Worm (Caenorhabditis elegans) whole organism, young adult: ENCODE results near the gene T06E6.1.

Experiments used
- B0019.2 ChIP-seq: fragments of 200-800 bp; sonication (Bioruptor generic); conservative IDR thresholded peaks from 2 replicates; pipeline ENCODE4 v1.3.6; 2022; ENCODE audit warnings: missing genetic modification reagents, missing genetic modification characterization, missing compliant biosample characterization
- B0261.1 ChIP-seq: sonication (generic microtip); optimal IDR thresholded peaks from 2 replicates; lab custom pipeline; 2016; ENCODE audit warnings: mild to moderate bottlenecking, missing genetic modification characterization, moderate library complexity, missing compliant biosample characterization
- F10E7.11 ChIP-seq: sonication (generic microtip); optimal IDR thresholded peaks from 2 replicates; lab custom pipeline; 2017; ENCODE audit warnings: mild to moderate bottlenecking, missing genetic modification characterization, moderate library complexity, missing compliant biosample characterization
- F23B12.7 ChIP-seq: sonication (generic microtip); optimal IDR thresholded peaks from 2 replicates; lab custom pipeline; 2017; ENCODE audit warnings: missing genetic modification characterization, mild to moderate bottlenecking, missing compliant biosample characterization, antibody characterized with exemption, moderate library complexity; ENCODE audit not compliant: insufficient read depth
- F33H1.4 ChIP-seq: fragments of 200-800 bp; sonication (Bioruptor generic); IDR thresholded peaks from 2 replicates; pipeline ENCODE4 v1.3.6; 2022; ENCODE audit warnings: missing genetic modification reagents, missing genetic modification characterization, missing compliant biosample characterization
- F37B4.10 ChIP-seq: fragments of 200-800 bp; sonication (Bioruptor generic); IDR thresholded peaks from 2 replicates; pipeline ENCODE4 v1.3.6; 2022; ENCODE audit warnings: missing genetic modification characterization, missing compliant biosample characterization
- F39B2.1 ChIP-seq: fragments of 200-800 bp; sonication (Bioruptor generic); IDR thresholded peaks from 2 replicates; pipeline ENCODE4 v1.3.6; 2022; ENCODE audit warnings: missing genetic modification reagents, missing genetic modification characterization, missing compliant biosample characterization
- F49E8.2 ChIP-seq: sonication (generic microtip); optimal IDR thresholded peaks from 3 replicates; lab custom pipeline; 2017; ENCODE audit warnings: missing genetic modification characterization, mild to moderate bottlenecking, missing compliant biosample characterization, antibody characterized with exemption, moderate library complexity; ENCODE audit not compliant: insufficient read depth
- F57C9.4 ChIP-seq: sonication (generic microtip); optimal IDR thresholded peaks from 2 replicates; lab custom pipeline; 2017; ENCODE audit warnings: mild to moderate bottlenecking, missing genetic modification characterization, missing compliant biosample characterization
- Y53G8AR.9 ChIP-seq: fragments of 200-800 bp; sonication (Bioruptor generic); conservative IDR thresholded peaks from 2 replicates; pipeline ENCODE4 v1.3.6; 2022; ENCODE audit warnings: missing genetic modification reagents, missing genetic modification characterization, missing compliant biosample characterization
- athp-1 ChIP-seq: sonication (generic microtip); optimal IDR thresholded peaks from 2 replicates; lab custom pipeline; 2017; ENCODE audit warnings: mild to moderate bottlenecking, missing genetic modification characterization, missing compliant biosample characterization
- attf-3 ChIP-seq: fragments of 200-800 bp; sonication (Bioruptor generic); conservative IDR thresholded peaks from 2 replicates; pipeline ENCODE4 v1.3.6; 2022; ENCODE audit warnings: missing genetic modification reagents, missing genetic modification characterization, missing compliant biosample characterization
- bed-1 ChIP-seq: fragments of 200-800 bp; sonication (Bioruptor generic); IDR thresholded peaks from 2 replicates; pipeline ENCODE4 v1.3.6; 2022; ENCODE audit warnings: missing genetic modification reagents, missing genetic modification characterization, missing compliant biosample characterization
- bed-2 ChIP-seq: fragments of 200-800 bp; sonication (Bioruptor generic); IDR thresholded peaks from 2 replicates; pipeline ENCODE4 v1.3.6; 2022; ENCODE audit warnings: missing genetic modification reagents, missing genetic modification characterization, missing compliant biosample characterization
- ceh-27 ChIP-seq: fragments of 200-800 bp; sonication (Bioruptor generic); optimal IDR thresholded peaks from 2 replicates; lab custom pipeline; 2018; ENCODE audit warnings: mild to moderate bottlenecking, missing genetic modification characterization, moderate library complexity, missing compliant biosample characterization
- ceh-91 ChIP-seq: fragments of 200-800 bp; sonication (Bioruptor generic); IDR thresholded peaks from 2 replicates; pipeline ENCODE4 v1.3.6; 2022; ENCODE audit warnings: missing genetic modification reagents, missing genetic modification characterization, missing compliant biosample characterization
- chd-7 ChIP-seq: sonication (generic microtip); optimal IDR thresholded peaks from 2 replicates; lab custom pipeline; 2016; ENCODE audit warnings: mild to moderate bottlenecking, missing genetic modification characterization, moderate library complexity, missing compliant biosample characterization
- dpl-1 ChIP-seq: fragments of 150-350 bp; optimal IDR thresholded peaks from 2 replicates; lab custom pipeline; 2014; ENCODE audit warnings: missing biosample characterization, missing genetic modification reagents, missing genetic modification characterization
- efl-1 ChIP-seq: fragments of 150-350 bp; optimal IDR thresholded peaks from 2 replicates; lab custom pipeline; 2014; ENCODE audit warnings: missing biosample characterization, missing genetic modification reagents, missing genetic modification characterization
- ets-4 ChIP-seq: fragments of 200-800 bp; sonication (Bioruptor generic); optimal IDR thresholded peaks from 2 replicates; lab custom pipeline; 2018; ENCODE audit warnings: mild to moderate bottlenecking, missing genetic modification characterization, missing compliant biosample characterization
- gei-17 ChIP-seq: fragments of 200-800 bp; sonication (Bioruptor generic); optimal IDR thresholded peaks from 2 replicates; lab custom pipeline; 2018; ENCODE audit warnings: mild to moderate bottlenecking, missing genetic modification characterization, missing compliant biosample characterization
- hlh-12 ChIP-seq: sonication (generic microtip); optimal IDR thresholded peaks from 2 replicates; lab custom pipeline; 2016; ENCODE audit warnings: missing genetic modification characterization, missing compliant biosample characterization
- hmg-1.2 ChIP-seq: fragments of 200-800 bp; sonication (Bioruptor generic); IDR thresholded peaks from 2 replicates; pipeline ENCODE4 v1.3.6; 2022; ENCODE audit warnings: missing genetic modification reagents, missing genetic modification characterization, missing compliant biosample characterization
- hrde-1 ChIP-seq: sonication (generic microtip); optimal IDR thresholded peaks from 2 replicates; lab custom pipeline; 2016; ENCODE audit warnings: missing genetic modification characterization, mild to moderate bottlenecking, missing compliant biosample characterization, moderate library complexity, missing genotype, missing genetic modification reagents, borderline replicate concordance
- lin-35 ChIP-seq, 3 experiments: fragments of 150-350 bp in 2 of 3; sonication (generic microtip) in 1 of 3; optimal IDR thresholded peaks; 2 replicates each; lab custom pipeline; 2014 to 2018; ENCODE audit warnings: missing biosample characterization in 3 of 3, missing genetic modification characterization in 3 of 3, missing genetic modification reagents in 3 of 3
- lin-54 ChIP-seq: fragments of 200-800 bp; sonication (Bioruptor generic); optimal IDR thresholded peaks from 2 replicates; lab custom pipeline; 2018; ENCODE audit warnings: mild to moderate bottlenecking, missing genetic modification characterization, missing compliant biosample characterization
- lsl-1 ChIP-seq: fragments of 200-800 bp; sonication (Bioruptor generic); optimal IDR thresholded peaks from 2 replicates; lab custom pipeline; 2018; ENCODE audit warnings: mild to moderate bottlenecking, missing genetic modification characterization, moderate library complexity, missing compliant biosample characterization
- lsy-27 ChIP-seq: sonication (generic microtip); optimal IDR thresholded peaks from 2 replicates; lab custom pipeline; 2017; ENCODE audit warnings: missing genetic modification characterization, mild to moderate bottlenecking, missing compliant biosample characterization, antibody characterized with exemption, missing genotype, borderline replicate concordance; ENCODE audit not compliant: insufficient read depth
- madf-6 ChIP-seq: fragments of 200-800 bp; sonication (Bioruptor generic); IDR thresholded peaks from 2 replicates; pipeline ENCODE4 v1.3.6; 2022; ENCODE audit warnings: missing genetic modification reagents, missing genetic modification characterization, missing compliant biosample characterization
- madf-8 ChIP-seq: fragments of 200-800 bp; sonication (Bioruptor generic); conservative IDR thresholded peaks from 2 replicates; pipeline ENCODE4 v1.3.6; 2022; ENCODE audit warnings: missing genetic modification reagents, missing genetic modification characterization, missing compliant biosample characterization
- mcd-1 ChIP-seq: fragments of 200-800 bp; sonication (Bioruptor generic); IDR thresholded peaks from 2 replicates; pipeline ENCODE4 v1.3.6; 2022; ENCODE audit warnings: missing genetic modification reagents, missing genetic modification characterization, missing compliant biosample characterization
- nfya-2 ChIP-seq: fragments of 200-800 bp; sonication (Bioruptor generic); IDR thresholded peaks from 2 replicates; pipeline ENCODE4 v1.3.6; 2022; ENCODE audit warnings: missing genetic modification reagents, missing genetic modification characterization, missing compliant biosample characterization
- nhr-27 ChIP-seq: fragments of 200-800 bp; sonication (Bioruptor generic); optimal IDR thresholded peaks from 2 replicates; lab custom pipeline; 2018; ENCODE audit warnings: mild to moderate bottlenecking, missing genetic modification characterization, moderate library complexity, missing compliant biosample characterization
- nhr-80 ChIP-seq: sonication (generic microtip); optimal IDR thresholded peaks from 2 replicates; lab custom pipeline; 2016; ENCODE audit warnings: missing genetic modification characterization, missing compliant biosample characterization
- pbrm-1 ChIP-seq: fragments of 200-800 bp; sonication (Bioruptor generic); IDR thresholded peaks from 2 replicates; pipeline ENCODE4 v1.3.6; 2022; ENCODE audit warnings: missing genetic modification reagents, missing genetic modification characterization, missing compliant biosample characterization
- pha-4 ChIP-seq: fragments of 150-350 bp; sonication (generic microtip); optimal IDR thresholded peaks from 2 replicates; lab custom pipeline; 2014; ENCODE audit warnings: missing biosample characterization, missing genetic modification reagents, missing genetic modification characterization
- rcor-1 ChIP-seq: fragments of 200-800 bp; sonication (Bioruptor generic); IDR thresholded peaks from 2 replicates; pipeline ENCODE4 v1.3.6; 2022; ENCODE audit warnings: missing genetic modification reagents, missing genetic modification characterization, missing compliant biosample characterization
- repo-1 ChIP-seq: sonication (generic microtip); optimal IDR thresholded peaks from 2 replicates; lab custom pipeline; 2017; ENCODE audit warnings: mild to moderate bottlenecking, missing genetic modification characterization, missing compliant biosample characterization
- rpc-1 ChIP-seq, 2 experiments: fragments of 150-350 bp in 1 of 2; sonication (generic microtip) in 1 of 2; optimal IDR thresholded peaks; 2 replicates each; lab custom pipeline; 2014 to 2018; ENCODE audit warnings: missing biosample characterization in 1 of 2, missing genetic modification characterization in 1 of 2, missing genetic modification reagents in 1 of 2, missing genotype in 1 of 2
- sea-2 ChIP-seq: fragments of 200-800 bp; sonication (Bioruptor generic); IDR thresholded peaks from 2 replicates; pipeline ENCODE4 v1.3.6; 2022; ENCODE audit warnings: missing genetic modification characterization, missing compliant biosample characterization
- snpc-3.4 ChIP-seq: sonication (generic microtip); optimal IDR thresholded peaks from 2 replicates; lab custom pipeline; 2017; ENCODE audit warnings: missing genetic modification characterization, mild to moderate bottlenecking, missing compliant biosample characterization, antibody characterized with exemption, moderate library complexity, missing genotype, missing genetic modification reagents
- snpc-4 ChIP-seq, 5 experiments: fragments of 150-350 bp in 1 of 5; sonication (generic microtip) in 4 of 5; optimal IDR thresholded peaks; 2 replicates each; lab custom pipeline; 2014 to 2018; ENCODE audit warnings: missing genetic modification characterization in 5 of 5, missing biosample characterization in 3 of 5, antibody characterized with exemption in 2 of 5, mild to moderate bottlenecking in 2 of 5, missing compliant biosample characterization in 2 of 5, missing genotype in 2 of 5, moderate library complexity in 2 of 5, missing genetic modification reagents in 1 of 5
- tbp1 ChIP-seq: fragments of 200-800 bp; sonication (Bioruptor generic); optimal IDR thresholded peaks from 2 replicates; lab custom pipeline; 2018; ENCODE audit warnings: mild to moderate bottlenecking, missing genetic modification characterization, missing compliant biosample characterization
- tlf-1 ChIP-seq: fragments of 200-800 bp; sonication (Bioruptor generic); optimal IDR thresholded peaks from 2 replicates; lab custom pipeline; 2018; ENCODE audit warnings: mild to moderate bottlenecking, missing genetic modification characterization, missing compliant biosample characterization
- unc-130 ChIP-seq: sonication (generic microtip); optimal IDR thresholded peaks from 2 replicates; lab custom pipeline; 2016; ENCODE audit warnings: missing genetic modification reagents, missing genetic modification characterization, missing compliant biosample characterization
- xnd-1 ChIP-seq: sonication (generic microtip); optimal IDR thresholded peaks from 2 replicates; lab custom pipeline; 2016; ENCODE audit warnings: missing genotype, missing genetic modification reagents, missing genetic modification characterization, missing compliant biosample characterization
- ztf-18 ChIP-seq: sonication (generic microtip); optimal IDR thresholded peaks from 2 replicates; lab custom pipeline; 2016; ENCODE audit warnings: missing genotype, mild to moderate bottlenecking, missing genetic modification characterization, missing compliant biosample characterization

Gene T06E6.1

ce11 chrV:15395347-15395746, 586 bp upstream of the T06E6.1 start, which contains the start of gene cyb-3:
TSS of gene cyb-3 (plus strand) at chrV:15395696.
- TF ChIP-seq madf-8 (GFP tag; lab: Robert Waterston, UW) (peak; percentile 92), ceh-27 (GFP tag; lab: Kevin White, UChicago) (no peak), efl-1 (GFP tag; lab: Kevin White, UChicago) (peak; percentile 95), B0019.2 (GFP tag; lab: Robert Waterston, UW) (peak; percentile 80), dpl-1 (GFP tag; lab: Kevin White, UChicago) (peak; percentile 85), madf-6 (GFP tag; lab: Robert Waterston, UW) (peak; percentile 95), snpc-4 (GFP tag; optimal IDR thresholded peaks at IDR 0.05; lab: Kevin White, UChicago) (peak; percentile 1), snpc-4 (tag; optimal IDR thresholded peaks at IDR 0.05; lab: Kevin White, UChicago) (peak in 1 of 4 experiments; percentile 53), F39B2.1 (GFP tag; lab: Robert Waterston, UW) (no peak), lin-35 (GFP tag; optimal IDR thresholded peaks at IDR 0.05; lab: Kevin White, UChicago) (peak in 1 of 3 experiments; percentile 69), F10E7.11 (tag; lab: Kevin White, UChicago) (no peak), rcor-1 (GFP tag; lab: Robert Waterston, UW) (peak; percentile 59; the same call in 1 of the 2 replicates), athp-1 (peak; percentile 7), nfya-2 (GFP tag; lab: Robert Waterston, UW) (no peak), hlh-12 (tag; lab: Kevin White, UChicago) (no peak), lsl-1 (peak; percentile 82), nhr-80 (no peak), F37B4.10 (GFP tag; lab: Robert Waterston, UW) (no peak), F33H1.4 (GFP tag; lab: Robert Waterston, UW) (peak; percentile 71), chd-7 (no peak), F57C9.4 (no peak), lsy-27 (tag; lab: Kevin White, UChicago) (no peak), B0261.1 (tag; lab: Kevin White, UChicago) (peak; percentile 18), pbrm-1 (GFP tag; lab: Robert Waterston, UW) (peak; percentile 28; the same call in 1 of the 2 replicates), mcd-1 (GFP tag; lab: Robert Waterston, UW) (peak; percentile 84), Y53G8AR.9 (0 out of 2 replicates have a peak, but pooled peaks have one; percentile 24), ets-4 (GFP tag; lab: Kevin White, UChicago) (no peak), lin-54 (GFP tag; lab: Kevin White, UChicago) (peak; percentile 75), snpc-3.4 (peak; percentile 68), gei-17 (no peak), pha-4 (no peak), attf-3 (GFP tag; lab: Robert Waterston, UW) (no peak), repo-1 (no peak), tbp1 (GFP tag; lab: Kevin White, UChicago) (peak; percentile 53), unc-130 (GFP tag; lab: Kevin White, UChicago) (peak; percentile 36), hrde-1 (tag; lab: Kevin White, UChicago) (no peak), sea-2 (GFP tag; lab: Robert Waterston, UW) (no peak), xnd-1 (tag; lab: Kevin White, UChicago) (peak; percentile 82), bed-1 (GFP tag; lab: Robert Waterston, UW) (no peak), F23B12.7 (tag; lab: Kevin White, UChicago) (no peak), F49E8.2 (peak; percentile 80), ztf-18 (tag; lab: Kevin White, UChicago) (peak; percentile 20), bed-2 (GFP tag; lab: Robert Waterston, UW) (no peak), ceh-91 (GFP tag; lab: Robert Waterston, UW) (peak; percentile 91), rpc-1 (optimal IDR thresholded peaks at IDR 0.05; lab: Kevin White, UChicago) (no peak), rpc-1 (tag; optimal IDR thresholded peaks at IDR 0.05; lab: Kevin White, UChicago) (no peak), hmg-1.2 (peak; percentile 55; the same call in 1 of the 2 replicates), nhr-27 (no peak), tlf-1 (peak; percentile 48)
